Worm (Caenorhabditis elegans) whole organism, late embryonic: ENCODE data around the gene T22H9.1.

Experiments
- ama-1 ChIP-seq: fragments of 150-350 bp; optimal IDR thresholded peaks from 2 replicates; lab custom pipeline; 2014
- ceh-9 ChIP-seq: sonication (generic microtip); optimal IDR thresholded peaks from 2 replicates; lab custom pipeline; 2016; ENCODE audit warnings: mild to moderate bottlenecking, missing genetic modification characterization, inconsistent platforms, missing compliant biosample characterization
- elt-2 ChIP-seq: sonication (generic microtip); optimal IDR thresholded peaks from 2 replicates; lab custom pipeline; 2016; ENCODE audit warnings: missing genetic modification reagents, missing genetic modification characterization, missing compliant biosample characterization
- hlh-8 ChIP-seq: sonication (generic microtip); optimal IDR thresholded peaks from 2 replicates; lab custom pipeline; 2016; ENCODE audit warnings: missing genotype, missing genetic modification characterization, missing compliant biosample characterization
- sdc-2 ChIP-seq: sonication (generic microtip); optimal IDR thresholded peaks from 2 replicates; lab custom pipeline; 2016; ENCODE audit warnings: missing genotype, missing genetic modification characterization, missing compliant biosample characterization

DNA sequence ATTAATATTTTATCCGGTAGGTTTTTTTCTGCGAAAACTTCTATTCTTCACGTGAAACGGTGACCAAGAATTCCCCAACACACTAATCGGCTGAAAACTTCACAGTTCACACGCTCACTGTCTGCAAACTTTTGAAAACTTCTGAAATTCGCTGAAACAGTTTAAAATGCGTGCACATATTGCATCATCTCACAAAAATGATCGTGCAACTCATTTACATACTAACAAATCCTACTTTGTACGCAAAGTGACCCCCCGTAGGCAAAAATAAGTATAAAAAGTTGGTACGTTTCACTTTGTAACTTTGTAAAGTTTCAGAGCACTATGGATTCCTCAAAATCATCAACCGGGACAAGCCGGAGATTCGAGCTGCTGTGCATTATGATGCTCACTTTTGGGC, 28.8 kb downstream of the T22H9.1 start, which contains the start of gene ZK6.6:
- no peak for TF ChIP-seq ama-1 (lab: Kevin White, UChicago)
- no peak for TF ChIP-seq elt-2
- TF ChIP-seq hlh-8, result no peak
- TF ChIP-seq sdc-2, result no peak
- TF ChIP-seq ceh-9, result no peak
